Fruit fly (Drosophila melanogaster): Measurements from ENCODE around the gene Syn.

The Syn gene

dm6 chr3R:10150555-10150954 is 39.9 kb upstream of the Syn start (continued):
- no peak for TF ChIP-seq CG30020 (tag; optimal IDR thresholded peaks at IDR 0.05)
- peak; percentile 31 for TF ChIP-seq CG2678 (tag; optimal IDR thresholded peaks at IDR 0.05)
- TF ChIP-seq nom (GFP tag; optimal IDR thresholded peaks at IDR 0.05) = no peak
- TF ChIP-seq Stat92E (GFP tag; optimal IDR thresholded peaks at IDR 0.05) = no peak
- TF ChIP-seq fd64A (GFP tag; optimal IDR thresholded peaks at IDR 0.05) = peak; percentile 19
- no peak for TF ChIP-seq CG8944 (GFP tag; optimal IDR thresholded peaks at IDR 0.05)
- TF ChIP-seq CG4360 (GFP tag; IDR thresholded peaks at IDR 0.05) = peak; percentile 53
- no peak for TF ChIP-seq unc-4 (GFP tag; IDR thresholded peaks at IDR 0.05; ENCODE audit: partially characterized antibody)
- TF ChIP-seq unpg (GFP tag; optimal IDR thresholded peaks at IDR 0.05) = no peak
- no peak for TF ChIP-seq CG12299 (tag; optimal IDR thresholded peaks at IDR 0.05)
- TF ChIP-seq shn (GFP tag; optimal IDR thresholded peaks at IDR 0.05) = no peak
- TF ChIP-seq caup (GFP tag; optimal IDR thresholded peaks at IDR 0.05; ENCODE audit: severe bottlenecking) = no peak
- TF ChIP-seq Dfd (GFP tag; optimal IDR thresholded peaks at IDR 0.05) = no peak
- no peak for TF ChIP-seq Hmx (GFP tag; optimal IDR thresholded peaks at IDR 0.05)
- no peak for TF ChIP-seq mirr (GFP tag; optimal IDR thresholded peaks at IDR 0.05)
- no peak for TF ChIP-seq E2f2 (GFP tag; IDR thresholded peaks at IDR 0.05)
- no peak for TF ChIP-seq CG17568 (GFP tag; optimal IDR thresholded peaks at IDR 0.05)
- no peak for TF ChIP-seq CG30431 (GFP tag; optimal IDR thresholded peaks at IDR 0.05)
- peak; percentile 48 for TF ChIP-seq dmrt99B (tag; optimal IDR thresholded peaks at IDR 0.05)
- TF ChIP-seq CTCF (GFP tag; optimal IDR thresholded peaks at IDR 0.05) = no peak
- no peak for TF ChIP-seq CG8089 (GFP tag; optimal IDR thresholded peaks at IDR 0.05)
- TF ChIP-seq tna (GFP tag; IDR thresholded peaks at IDR 0.05; ENCODE audit: partially characterized antibody) = no peak
- no peak for TF ChIP-seq CG3995 (GFP tag; optimal IDR thresholded peaks at IDR 0.05)
- TF ChIP-seq Atf6 (GFP tag; IDR thresholded peaks at IDR 0.05) = no peak
- no peak for TF ChIP-seq CG32767 (GFP tag; IDR thresholded peaks at IDR 0.05)
- TF ChIP-seq Optix (GFP tag; IDR thresholded peaks at IDR 0.05) = peak; percentile 37; the same call in 1 of the 3 replicates
- no peak for TF ChIP-seq pum (GFP tag; optimal IDR thresholded peaks at IDR 0.05)
- TF ChIP-seq CG1832 (GFP tag; optimal IDR thresholded peaks at IDR 0.05) = no peak
- peak; percentile 35 for TF ChIP-seq Blimp-1 (GFP tag; optimal IDR thresholded peaks at IDR 0.05)
- TF ChIP-seq Taf1 (GFP tag; IDR thresholded peaks at IDR 0.05) = no peak
- peak in 1 of 2 experiments; percentile 12 for TF ChIP-seq bsh (GFP tag; optimal IDR thresholded peaks at IDR 0.05)
- TF ChIP-seq Awh (GFP tag; IDR thresholded peaks at IDR 0.05) = peak; percentile 60; the same call in 1 of the 2 replicates
- TF ChIP-seq al (GFP tag; IDR thresholded peaks at IDR 0.05) = no peak
- TF ChIP-seq CG6765 (GFP tag; optimal IDR thresholded peaks at IDR 0.05) = no peak
- peak; percentile 54 for TF ChIP-seq oc (tag; optimal IDR thresholded peaks at IDR 0.05)
- no peak for TF ChIP-seq CG7963 (GFP tag; IDR thresholded peaks at IDR 0.05; ENCODE audit: partially characterized antibody)
- no peak for TF ChIP-seq dm (GFP tag; optimal IDR thresholded peaks at IDR 0.05)
- TF ChIP-seq Scr (GFP tag; IDR thresholded peaks at IDR 0.05; ENCODE audit: partially characterized antibody) = no peak
- TF ChIP-seq sc (optimal IDR thresholded peaks at IDR 0.05) = no peak
- no peak for TF ChIP-seq sc (GFP tag; optimal IDR thresholded peaks at IDR 0.05)
- TF ChIP-seq sug (tag; optimal IDR thresholded peaks at IDR 0.05) = no peak
- no peak for TF ChIP-seq Dp (GFP tag; optimal IDR thresholded peaks at IDR 0.05)
- TF ChIP-seq twi (tag; optimal IDR thresholded peaks at IDR 0.05) = no peak
- TF ChIP-seq CG15696 (tag; optimal IDR thresholded peaks at IDR 0.05) = no peak
- no peak for TF ChIP-seq CG10431 (GFP tag; optimal IDR thresholded peaks at IDR 0.05)
- no peak for TF ChIP-seq mld (GFP tag; IDR thresholded peaks at IDR 0.05; ENCODE audit: partially characterized antibody)
- TF ChIP-seq CG7839 (tag; optimal IDR thresholded peaks at IDR 0.05) = no peak
- no peak for TF ChIP-seq lilli (GFP tag; optimal IDR thresholded peaks at IDR 0.05)
- TF ChIP-seq CG2875 (GFP tag; optimal IDR thresholded peaks at IDR 0.05) = peak; percentile 52
- no peak for TF ChIP-seq CG7271 (tag; optimal IDR thresholded peaks at IDR 0.05)
- TF ChIP-seq CG42726 (GFP tag; IDR thresholded peaks at IDR 0.05; ENCODE audit: partially characterized antibody) = no peak

Measured in whole organism, embryonic.